Worm (Caenorhabditis elegans): ENCODE data around the gene C18G1.7.

DNA sequence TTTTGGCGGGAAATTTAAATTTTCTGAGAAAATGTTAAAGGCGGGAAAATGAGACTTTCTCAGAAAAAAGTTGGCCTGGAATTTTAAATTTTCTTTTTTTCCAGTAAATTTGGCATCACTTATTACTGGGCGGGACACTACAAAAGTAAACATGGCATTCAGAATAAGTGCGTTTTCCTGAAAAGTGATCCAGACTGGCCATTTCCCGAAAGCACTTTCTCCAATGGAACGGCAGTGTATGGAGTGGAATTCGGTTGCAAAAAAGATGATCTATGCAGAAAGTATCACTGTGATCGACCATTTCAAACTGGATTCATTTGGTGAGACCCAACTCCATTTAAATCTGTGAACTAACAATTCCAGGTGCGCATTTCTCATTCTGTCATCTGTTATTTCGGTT, 42.5 kb downstream of the C18G1.7 start:
- TF ChIP-seq him-1 (tag; optimal IDR thresholded peaks at IDR 0.05): no peak
- TF ChIP-seq W03F9.2 (tag; optimal IDR thresholded peaks at IDR 0.05): no peak

All from whole organism, L4/young adult.